Fruit fly (Drosophila melanogaster): ENCODE results near the gene CG5139.

CG5139 gene

DNA sequence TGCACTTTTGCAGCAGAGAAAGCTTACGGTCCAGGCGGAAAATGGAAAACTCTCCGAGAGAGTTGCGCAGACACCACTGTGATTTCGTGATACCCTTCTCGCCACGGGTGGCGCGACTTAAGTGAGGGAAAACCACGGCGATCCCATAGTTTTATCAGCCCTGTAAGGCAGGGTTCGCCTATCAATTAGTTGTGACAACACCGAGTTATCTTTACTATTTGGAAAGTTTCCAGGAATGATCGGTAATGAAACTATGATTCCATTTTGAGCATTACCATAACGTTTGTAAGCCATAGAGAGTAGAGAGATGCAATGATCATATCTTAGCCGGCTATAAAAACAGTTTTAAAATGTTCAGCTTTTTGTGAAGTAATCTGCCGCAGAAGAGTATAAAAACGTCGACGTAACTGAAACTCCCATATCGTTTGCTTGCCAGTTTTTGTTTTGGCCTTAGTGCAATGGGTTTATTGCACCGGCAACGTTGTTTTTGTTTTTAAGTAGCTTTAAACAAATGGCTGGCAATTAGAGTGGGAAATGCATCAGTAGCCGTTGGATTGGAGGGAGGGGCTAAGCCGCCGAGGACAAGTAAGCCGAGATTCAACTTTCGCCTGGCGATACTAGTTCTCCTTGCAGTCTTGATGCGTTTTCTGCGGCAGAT is 42.3 kb downstream of the CG5139 start:
- TF ChIP-seq ovo (GFP tag; optimal IDR thresholded peaks at IDR 0.05): no peak
- TF ChIP-seq CG5204 (GFP tag; optimal IDR thresholded peaks at IDR 0.05): no peak
- TF ChIP-seq Hr96 (GFP tag; optimal IDR thresholded peaks at IDR 0.05): no peak
- no peak for TF ChIP-seq kay (GFP tag; ENCODE audit: borderline replicate concordance)
- TF ChIP-seq CG7045 (GFP tag; optimal IDR thresholded peaks at IDR 0.05): no peak
- TF ChIP-seq Mnt (GFP tag; optimal IDR thresholded peaks at IDR 0.05): no peak
- no peak for TF ChIP-seq CG12768 (GFP tag; optimal IDR thresholded peaks at IDR 0.05)
- no peak for TF ChIP-seq CG33017 (tag; optimal IDR thresholded peaks at IDR 0.05)
- no peak for TF ChIP-seq Crg-1 (GFP tag; optimal IDR thresholded peaks at IDR 0.05)
- TF ChIP-seq Clk (GFP tag; optimal IDR thresholded peaks at IDR 0.05): no peak
- TF ChIP-seq CG14711 (tag; optimal IDR thresholded peaks at IDR 0.05): no peak
- no peak for TF ChIP-seq bab1 (GFP tag; optimal IDR thresholded peaks at IDR 0.05)
- TF ChIP-seq toe (GFP tag; optimal IDR thresholded peaks at IDR 0.05): no peak
- TF ChIP-seq tj (GFP tag; optimal IDR thresholded peaks at IDR 0.05): no peak
- TF ChIP-seq cnc (optimal IDR thresholded peaks at IDR 0.05): no peak
- TF ChIP-seq CG11617 (GFP tag; optimal IDR thresholded peaks at IDR 0.05): no peak
- no peak for TF ChIP-seq CG7101 (tag; optimal IDR thresholded peaks at IDR 0.05)
- TF ChIP-seq cic (GFP tag; optimal IDR thresholded peaks at IDR 0.05): no peak
- TF ChIP-seq CG1620 (GFP tag; optimal IDR thresholded peaks at IDR 0.05): no peak

DNA sequence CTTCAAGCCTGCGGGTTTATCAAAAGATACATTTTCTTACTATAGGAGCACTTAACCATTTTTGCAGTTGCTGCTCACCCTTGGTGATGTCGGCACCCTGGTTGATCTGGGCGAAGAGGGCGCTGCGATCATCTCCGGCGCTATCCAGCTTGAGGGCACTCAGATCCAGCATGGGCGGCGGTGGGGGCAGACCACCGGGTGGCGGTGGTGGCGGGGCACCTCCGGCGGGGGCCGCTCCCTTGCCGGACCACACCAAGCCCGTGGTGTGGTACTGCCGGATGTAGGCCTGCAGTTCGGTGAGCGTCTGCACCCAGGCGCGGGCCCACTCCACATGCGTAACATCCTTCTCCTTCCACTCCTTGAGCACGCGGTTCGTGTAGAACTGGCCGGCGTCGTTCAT is 46.4 kb downstream of the CG5139 start:
- TF ChIP-seq Mnt (GFP tag; optimal IDR thresholded peaks at IDR 0.05) (no peak), CG12768 (GFP tag; optimal IDR thresholded peaks at IDR 0.05) (no peak)

DNA sequence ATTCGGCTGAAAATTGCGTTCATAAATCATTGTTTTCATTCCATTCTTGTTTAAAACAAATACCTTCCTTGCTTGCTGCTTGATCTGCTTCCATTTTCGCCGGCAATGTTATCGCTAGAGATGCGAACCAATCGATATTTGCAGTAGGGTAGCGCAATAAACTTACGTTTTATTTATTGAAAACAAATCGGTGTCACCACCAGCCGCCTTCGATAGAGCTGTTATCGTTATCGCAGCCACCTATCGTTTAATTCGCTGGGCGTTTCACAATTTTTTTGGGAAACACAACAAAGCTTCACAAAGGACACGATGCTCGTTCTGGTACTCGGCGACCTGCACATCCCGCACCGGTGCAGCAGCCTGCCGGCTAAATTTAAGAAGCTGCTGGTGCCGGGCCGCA is 48.5 kb downstream of the CG5139 start, which contains the start of the genes Tfb4 and Vps29:
Gene Tfb4, minus strand, starts transcription at position 124 of the 400 bp plus-strand sequence.
Gene Vps29, plus strand, starts transcription at position 213 of the 400 bp plus-strand sequence.
- peak; percentile 47 for TF ChIP-seq Mnt (GFP tag; optimal IDR thresholded peaks at IDR 0.05)
- TF ChIP-seq cic (GFP tag; optimal IDR thresholded peaks at IDR 0.05): peak; percentile 27
- TF ChIP-seq Clk (GFP tag; optimal IDR thresholded peaks at IDR 0.05): no peak
- TF ChIP-seq CG1620 (GFP tag; optimal IDR thresholded peaks at IDR 0.05): peak; percentile 40
- TF ChIP-seq CG12768 (GFP tag; optimal IDR thresholded peaks at IDR 0.05): no peak
- TF ChIP-seq Hr96 (GFP tag; optimal IDR thresholded peaks at IDR 0.05): peak; percentile 62
- TF ChIP-seq CG7101 (tag; optimal IDR thresholded peaks at IDR 0.05): peak; percentile 62
- peak; percentile 14 for TF ChIP-seq CG33017 (tag; optimal IDR thresholded peaks at IDR 0.05)
- peak; percentile 48 for TF ChIP-seq Crg-1 (GFP tag; optimal IDR thresholded peaks at IDR 0.05)
- TF ChIP-seq pad (GFP tag; optimal IDR thresholded peaks at IDR 0.05): no peak
- peak; percentile 36 for TF ChIP-seq CG11617 (GFP tag; optimal IDR thresholded peaks at IDR 0.05)
- TF ChIP-seq kay (GFP tag; ENCODE audit: borderline replicate concordance): no peak
- TF ChIP-seq ovo (GFP tag; optimal IDR thresholded peaks at IDR 0.05): peak; percentile 14
- peak; percentile 19 for TF ChIP-seq tj (GFP tag; optimal IDR thresholded peaks at IDR 0.05)
- peak; percentile 73 for TF ChIP-seq bab1 (GFP tag; optimal IDR thresholded peaks at IDR 0.05)
- TF ChIP-seq CG5204 (GFP tag; optimal IDR thresholded peaks at IDR 0.05): no peak
- TF ChIP-seq CG7045 (GFP tag; optimal IDR thresholded peaks at IDR 0.05): no peak
- TF ChIP-seq CG14711 (tag; optimal IDR thresholded peaks at IDR 0.05): peak; percentile 52
- TF ChIP-seq toe (GFP tag; optimal IDR thresholded peaks at IDR 0.05): no peak
- no peak for TF ChIP-seq cnc (optimal IDR thresholded peaks at IDR 0.05)

Measured in whole organism, adult.